Fruit fly (Drosophila melanogaster) whole organism, embryonic: ENCODE measurements around the gene Rich.

Experiments used
- Ada2b ChIP-seq: fragments of 200-800 bp; sonication (Bioruptor generic); IDR thresholded peaks from 2 replicates; pipeline ENCODE4 v1.3.6; 2022; ENCODE audit warnings: missing biosample characterization, missing genetic modification characterization
- Atf3 ChIP-seq: fragments of 200-800 bp; sonication (Bioruptor generic); optimal IDR thresholded peaks from 3 replicates; lab custom pipeline; 2016; ENCODE audit warnings: missing biosample characterization, missing genetic modification characterization
- CG11398 ChIP-seq: fragments of 200-800 bp; sonication (Bioruptor generic); optimal IDR thresholded peaks from 2 replicates; lab custom pipeline; 2016; ENCODE audit warnings: missing biosample characterization, missing genetic modification characterization
- CG13123 ChIP-seq: fragments of 200-800 bp; sonication (Bioruptor generic); optimal IDR thresholded peaks from 2 replicates; lab custom pipeline; 2016; ENCODE audit warnings: missing biosample characterization, missing genetic modification characterization
- CG13287 ChIP-seq: fragments of 200-800 bp; sonication (Bioruptor generic); IDR thresholded peaks from 2 replicates; pipeline ENCODE4 v1.3.6; 2022; ENCODE audit warnings: missing biosample characterization, missing genetic modification characterization; ENCODE audit not compliant: partially characterized antibody
- CG15696 ChIP-seq: fragments of 200-800 bp; sonication (Bioruptor generic); optimal IDR thresholded peaks from 2 replicates; lab custom pipeline; 2019; ENCODE audit warnings: missing biosample characterization, mild to moderate bottlenecking, missing genetic modification characterization, moderate library complexity
- CG1602 ChIP-seq: fragments of 200-800 bp; sonication (Bioruptor generic); optimal IDR thresholded peaks from 3 replicates; lab custom pipeline; 2016; ENCODE audit warnings: missing biosample characterization, missing genetic modification characterization
- CG1603 ChIP-seq: fragments of 200-800 bp; sonication (Bioruptor generic); optimal IDR thresholded peaks from 2 replicates; lab custom pipeline; 2019; ENCODE audit warnings: missing biosample characterization, mild to moderate bottlenecking, missing genetic modification characterization, moderate library complexity
- CG3065 ChIP-seq: fragments of 200-800 bp; sonication (Bioruptor generic); optimal IDR thresholded peaks from 2 replicates; lab custom pipeline; 2016; ENCODE audit warnings: missing biosample characterization, missing genetic modification characterization
- CG3281 ChIP-seq: fragments of 200-800 bp; sonication (Bioruptor generic); optimal IDR thresholded peaks from 3 replicates; lab custom pipeline; 2017; ENCODE audit warnings: missing biosample characterization, mild to moderate bottlenecking, missing genetic modification characterization
- CG4424 ChIP-seq: fragments of 200-800 bp; sonication (Bioruptor generic); optimal IDR thresholded peaks from 3 replicates; lab custom pipeline; 2016; ENCODE audit warnings: missing biosample characterization, missing genetic modification characterization
- CG7271 ChIP-seq: fragments of 200-800 bp; sonication (Bioruptor generic); optimal IDR thresholded peaks from 2 replicates; lab custom pipeline; 2018; ENCODE audit warnings: missing biosample characterization, mild to moderate bottlenecking, missing genetic modification characterization, moderate library complexity
- CG7556 ChIP-seq: fragments of 200-800 bp; sonication (Bioruptor generic); optimal IDR thresholded peaks from 2 replicates; lab custom pipeline; 2017; ENCODE audit warnings: missing biosample characterization, mild to moderate bottlenecking, missing genetic modification characterization
- CG8478 ChIP-seq: fragments of >200 bp; optimal IDR thresholded peaks from 2 replicates; lab custom pipeline; 2018
- CG9437 ChIP-seq: fragments of 200-800 bp; sonication (Bioruptor generic); optimal IDR thresholded peaks from 2 replicates; lab custom pipeline; 2018; ENCODE audit warnings: missing biosample characterization, mild to moderate bottlenecking, missing genetic modification characterization
- CG9609 ChIP-seq: fragments of 200-800 bp; sonication (Bioruptor generic); optimal IDR thresholded peaks from 3 replicates; lab custom pipeline; 2016; ENCODE audit warnings: missing biosample characterization, missing genetic modification characterization
- CG9932 ChIP-seq: fragments of 200-800 bp; sonication (Bioruptor generic); IDR thresholded peaks from 2 replicates; pipeline ENCODE4 v1.3.6; 2022; ENCODE audit warnings: missing biosample characterization, missing genetic modification characterization
- Doc2 ChIP-seq: fragments of 200-800 bp; sonication (Bioruptor generic); IDR thresholded peaks from 2 replicates; pipeline ENCODE4 v1.3.6; 2022; ENCODE audit warnings: missing biosample characterization, missing genetic modification characterization
- E2f1 ChIP-seq: fragments of 200-800 bp; sonication (Bioruptor generic); IDR thresholded peaks from 2 replicates; pipeline ENCODE4 v1.3.6; 2022; ENCODE audit warnings: missing biosample characterization, missing genetic modification characterization
- H15 ChIP-seq: fragments of 200-800 bp; sonication (Bioruptor generic); IDR thresholded peaks from 3 replicates; pipeline ENCODE4 v1.3.6; 2022; ENCODE audit warnings: missing biosample characterization, missing genetic modification characterization
- Hr78 ChIP-seq, 2 experiments: fragments of 200-800 bp in 1 of 2; fragments of >200 bp in 1 of 2; sonication (Bioruptor generic) in 1 of 2; optimal IDR thresholded peaks; 2 replicates each; lab custom pipeline; 2017 to 2019; ENCODE audit warnings: missing biosample characterization in 2 of 2, missing genetic modification characterization in 2 of 2, mild to moderate bottlenecking in 1 of 2, moderate library complexity in 1 of 2
- MTF-1 ChIP-seq: fragments of 200-800 bp; sonication (Bioruptor generic); optimal IDR thresholded peaks from 2 replicates; lab custom pipeline; 2018; ENCODE audit warnings: missing biosample characterization, mild to moderate bottlenecking, missing genetic modification characterization, borderline replicate concordance
- Mrtf ChIP-seq: fragments of 200-800 bp; sonication (Bioruptor generic); IDR thresholded peaks from 3 replicates; pipeline ENCODE4 v1.3.6; 2022; ENCODE audit warnings: missing biosample characterization, missing genetic modification characterization
- NC2β ChIP-seq: fragments of 200-800 bp; sonication (Bioruptor generic); optimal IDR thresholded peaks from 2 replicates; lab custom pipeline; 2016; ENCODE audit warnings: missing biosample characterization, missing genetic modification characterization
- Poxn ChIP-seq: fragments of 200-800 bp; sonication (Bioruptor generic); IDR thresholded peaks from 2 replicates; pipeline ENCODE4 v1.3.6; 2022; ENCODE audit warnings: missing biosample characterization, missing genetic modification characterization
- Ravus ChIP-seq: fragments of 200-800 bp; sonication (Bioruptor generic); IDR thresholded peaks from 2 replicates; pipeline ENCODE4 v1.3.6; 2022; ENCODE audit warnings: missing biosample characterization, missing genetic modification characterization
- Rx ChIP-seq: fragments of 200-800 bp; sonication (Bioruptor generic); IDR thresholded peaks from 2 replicates; pipeline ENCODE4 v1.3.6; 2022; ENCODE audit warnings: missing biosample characterization, missing genetic modification characterization
- Sry-β ChIP-seq: fragments of 200-800 bp; sonication (Bioruptor generic); optimal IDR thresholded peaks from 2 replicates; lab custom pipeline; 2018; ENCODE audit warnings: missing biosample characterization, mild to moderate bottlenecking, missing genetic modification characterization, moderate library complexity
- Stat92E ChIP-seq, 3 experiments: fragments of >200 bp in 2 of 3; fragments of 200-800 bp in 1 of 3; sonication (Bioruptor generic) in 1 of 3; optimal IDR thresholded peaks; 2 replicates each; lab custom pipeline; 2017 to 2019; ENCODE audit warnings: missing biosample characterization in 3 of 3, missing genetic modification characterization in 3 of 3, mild to moderate bottlenecking in 1 of 3, moderate library complexity in 1 of 3
- ac ChIP-seq: fragments of 200-800 bp; sonication (Bioruptor generic); optimal IDR thresholded peaks from 3 replicates; lab custom pipeline; 2017; ENCODE audit warnings: missing biosample characterization, mild to moderate bottlenecking, missing genetic modification characterization
- dpn ChIP-seq, 2 experiments: fragments of 200-800 bp; sonication (Bioruptor generic); optimal IDR thresholded peaks; 3 replicates each; lab custom pipeline; 2016; ENCODE audit warnings: missing biosample characterization in 2 of 2, missing genetic modification characterization in 2 of 2
- grn ChIP-seq: fragments of 200-800 bp; sonication (Bioruptor generic); optimal IDR thresholded peaks from 3 replicates; lab custom pipeline; 2017; ENCODE audit warnings: missing biosample characterization, missing genetic modification characterization
- gt ChIP-seq: fragments of 200-800 bp; sonication (Bioruptor generic); IDR thresholded peaks from 2 replicates; pipeline ENCODE4 v1.3.6; 2022; ENCODE audit warnings: missing biosample characterization, missing genetic modification characterization
- h ChIP-seq: fragments of >200 bp; optimal IDR thresholded peaks from 2 replicates; lab custom pipeline; 2017
- inv ChIP-seq: fragments of 200-800 bp; sonication (Bioruptor generic); IDR thresholded peaks from 2 replicates; pipeline ENCODE4 v1.3.6; 2022; ENCODE audit warnings: missing biosample characterization, missing genetic modification characterization; ENCODE audit not compliant: partially characterized antibody
- jigr1 ChIP-seq: fragments of 200-800 bp; sonication (Bioruptor generic); IDR thresholded peaks from 3 replicates; pipeline ENCODE4 v1.3.6; 2022; ENCODE audit warnings: missing biosample characterization, missing genetic modification characterization
- kay ChIP-seq: fragments of 200-800 bp; sonication (Bioruptor generic); optimal IDR thresholded peaks from 2 replicates; lab custom pipeline; 2016; ENCODE audit warnings: missing biosample characterization, missing genetic modification characterization
- nmo ChIP-seq: fragments of 200-800 bp; sonication (Bioruptor generic); optimal IDR thresholded peaks from 2 replicates; lab custom pipeline; 2018; ENCODE audit warnings: missing biosample characterization, mild to moderate bottlenecking, missing genetic modification characterization, moderate library complexity
- otp ChIP-seq: fragments of 200-800 bp; sonication (Bioruptor generic); IDR thresholded peaks from 3 replicates; pipeline ENCODE4, ENCODE4 v1.3.6; 2022; ENCODE audit warnings: missing biosample characterization, missing genetic modification characterization
- pfk ChIP-seq: fragments of 200-800 bp; sonication (Bioruptor generic); optimal IDR thresholded peaks from 2 replicates; lab custom pipeline; 2018; ENCODE audit warnings: missing biosample characterization, mild to moderate bottlenecking, missing genetic modification characterization, moderate library complexity
- psq ChIP-seq: fragments of 200-800 bp; sonication (Bioruptor generic); optimal IDR thresholded peaks from 2 replicates; lab custom pipeline; 2017; ENCODE audit warnings: missing biosample characterization, missing genetic modification characterization
- ro ChIP-seq: fragments of 200-800 bp; sonication (Bioruptor generic); IDR thresholded peaks from 2 replicates; pipeline ENCODE4 v1.3.6; 2022; ENCODE audit warnings: missing biosample characterization, missing genetic modification characterization
- run ChIP-seq: fragments of 200-800 bp; sonication (Bioruptor generic); optimal IDR thresholded peaks from 3 replicates; lab custom pipeline; 2018; ENCODE audit warnings: missing biosample characterization, mild to moderate bottlenecking, missing genetic modification characterization
- sens-2 ChIP-seq: fragments of 200-800 bp; sonication (Bioruptor generic); IDR thresholded peaks from 2 replicates; pipeline ENCODE4 v1.3.6; 2022; ENCODE audit warnings: missing biosample characterization, missing genetic modification characterization
- ssp ChIP-seq: fragments of 200-800 bp; sonication (Bioruptor generic); IDR thresholded peaks from 2 replicates; pipeline ENCODE4 v1.3.6; 2022; ENCODE audit warnings: missing biosample characterization, missing genetic modification characterization
- stc ChIP-seq: fragments of 200-800 bp; sonication (Bioruptor generic); IDR thresholded peaks from 2 replicates; pipeline ENCODE4 v1.3.6; 2022; ENCODE audit warnings: missing biosample characterization, missing genetic modification characterization
- sug ChIP-seq: fragments of 200-800 bp; optimal IDR thresholded peaks from 2 replicates; lab custom pipeline; 2019; ENCODE audit warnings: missing biosample characterization, mild to moderate bottlenecking, missing genetic modification characterization, moderate library complexity
- tna ChIP-seq: fragments of 200-800 bp; sonication (Bioruptor generic); IDR thresholded peaks from 2 replicates; pipeline ENCODE4 v1.3.6; 2022; ENCODE audit warnings: missing biosample characterization, missing genetic modification characterization; ENCODE audit not compliant: partially characterized antibody
- tup ChIP-seq: fragments of 200-800 bp; sonication (Bioruptor generic); optimal IDR thresholded peaks from 2 replicates; lab custom pipeline; 2016; ENCODE audit warnings: missing biosample characterization, mild to moderate bottlenecking, missing genetic modification characterization, moderate library complexity
- yki ChIP-seq: fragments of >200 bp; optimal IDR thresholded peaks from 3 replicates; lab custom pipeline; 2018

The Rich gene

dm6 chr3L:22287994-22288766 is 25.5 kb upstream of the Rich start, which contains the start of the genes Hem and IleRS (continued):
- TF ChIP-seq gt (GFP tag; lab: Robert Waterston, UW): peak; percentile 51
- peak; percentile 69 for TF ChIP-seq ac
- TF ChIP-seq pfk: peak; percentile 10
- peak; percentile 84 for TF ChIP-seq CG9609 (GFP tag; lab: Kevin White, UChicago)
- peak; percentile 77 for TF ChIP-seq Rx
- TF ChIP-seq Mrtf: peak; percentile 79
- peak; percentile 95 for TF ChIP-seq CG1602 (GFP tag; lab: Kevin White, UChicago)
- peak; percentile 85 for TF ChIP-seq Ada2b
- TF ChIP-seq dpn (GFP tag; optimal IDR thresholded peaks at IDR 0.05; lab: Kevin White, UChicago): peak; percentile 90 to 91
- TF ChIP-seq run: peak; percentile 78
- no peak for TF ChIP-seq yki
- TF ChIP-seq CG1603 (tag; lab: Kevin White, UChicago): no peak
- TF ChIP-seq tna (GFP tag; lab: Robert Waterston, UW): peak; percentile 53
- peak; percentile 55 for TF ChIP-seq Poxn (GFP tag; lab: Robert Waterston, UW)
- TF ChIP-seq NC2β (GFP tag; lab: Kevin White, UChicago): peak; percentile 62
- TF ChIP-seq kay: peak; percentile 89
- TF ChIP-seq CG7556 (GFP tag; lab: Kevin White, UChicago): peak; percentile 93
- TF ChIP-seq CG3065 (GFP tag; lab: Kevin White, UChicago): peak; percentile 88
- peak; percentile 84 for TF ChIP-seq H15 (GFP tag; lab: Robert Waterston, UW)
- TF ChIP-seq CG9932 (GFP tag; lab: Robert Waterston, UW): peak; percentile 92
- TF ChIP-seq CG9437: peak; percentile 88
- peak; percentile 72 for TF ChIP-seq CG7271
- peak; percentile 81 for TF ChIP-seq CG13287
- TF ChIP-seq inv: peak; percentile 64; the same call in 1 of the 2 replicates
- TF ChIP-seq Ravus (GFP tag; lab: Robert Waterston, UW): peak; percentile 71
- TF ChIP-seq stc: peak; percentile 88
- no peak for TF ChIP-seq grn (GFP tag; lab: Kevin White, UChicago)
- peak; percentile 51; the same call in 1 of the 2 replicates for TF ChIP-seq Doc2 (GFP tag; lab: Robert Waterston, UW)
- peak; percentile 75 for TF ChIP-seq ro
- TF ChIP-seq psq (GFP tag; lab: Kevin White, UChicago): peak; percentile 83
- peak; percentile 78 for TF ChIP-seq sens-2 (GFP tag; lab: Robert Waterston, UW)
- peak; percentile 96 for TF ChIP-seq CG4424 (GFP tag; lab: Kevin White, UChicago)
- peak; percentile 78 for TF ChIP-seq ssp (GFP tag; lab: Robert Waterston, UW)
- TF ChIP-seq Sry-β (GFP tag; lab: Kevin White, UChicago): peak; percentile 56
- TF ChIP-seq E2f1 (GFP tag; lab: Robert Waterston, UW): peak; percentile 89
- TF ChIP-seq tup (GFP tag; lab: Kevin White, UChicago): peak; percentile 65
- peak; percentile 68; the same call in 2 of the 3 replicates for TF ChIP-seq jigr1 (GFP tag; lab: Robert Waterston, UW)
- TF ChIP-seq nmo (GFP tag; lab: Kevin White, UChicago): peak; percentile 97
- peak; percentile 55; the same call in 1 of the 3 replicates for TF ChIP-seq otp
- peak; percentile 60 for TF ChIP-seq CG11398
- peak; percentile 84 for TF ChIP-seq Atf3
- TF ChIP-seq CG15696 (tag; lab: Kevin White, UChicago): peak; percentile 89
- no peak for TF ChIP-seq sug
- TF ChIP-seq Hr78 (GFP tag; optimal IDR thresholded peaks at IDR 0.05; lab: Kevin White, UChicago): no peak
- TF ChIP-seq Stat92E (GFP tag; optimal IDR thresholded peaks at IDR 0.05; lab: Kevin White, UChicago): peak in 1 of 3 experiments; percentile 72
- TF ChIP-seq CG3281: no peak
- peak; percentile 90 for TF ChIP-seq CG13123 (GFP tag; lab: Kevin White, UChicago)
- TF ChIP-seq h (lab: Kevin White, UChicago): no peak
- TF ChIP-seq MTF-1 (GFP tag; lab: Kevin White, UChicago): peak; percentile 50
- TF ChIP-seq CG8478 (lab: Kevin White, UChicago): no peak
